Worm (Caenorhabditis elegans): ENCODE data around the gene gst-8.

The gst-8 gene

DNA sequence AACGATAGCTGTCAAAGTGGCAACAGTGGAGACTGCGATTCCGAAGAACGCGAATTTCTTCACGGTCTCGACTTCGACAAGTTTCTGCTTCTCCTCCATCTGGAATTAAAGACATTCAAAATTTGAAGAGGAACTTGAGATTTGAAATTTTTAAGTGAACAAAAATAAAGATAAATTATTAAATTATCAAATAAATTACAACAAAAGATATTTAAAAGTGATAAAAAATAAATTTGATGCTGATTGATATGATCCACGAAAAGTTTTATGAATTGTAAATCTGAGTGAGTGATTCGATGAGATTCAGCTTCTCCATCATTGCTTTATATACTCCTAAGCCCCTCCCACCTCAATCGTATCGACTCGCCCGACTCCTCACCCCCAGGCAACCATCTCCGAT lies 16.0 kb upstream of the gst-8 start, which contains the start of gene col-17:
Gene col-17 (minus strand): TSS at position 101 of the 400 bp plus-strand sequence.
- no peak for TF ChIP-seq hpl-2 (GFP tag; optimal IDR thresholded peaks at IDR 0.05)
- no peak for TF ChIP-seq efl-1 (optimal IDR thresholded peaks at IDR 0.05)
- peak in 1 of 2 experiments; percentile 21 for TF ChIP-seq efl-1 (GFP tag; optimal IDR thresholded peaks at IDR 0.05 in 1 of 2)

DNA sequence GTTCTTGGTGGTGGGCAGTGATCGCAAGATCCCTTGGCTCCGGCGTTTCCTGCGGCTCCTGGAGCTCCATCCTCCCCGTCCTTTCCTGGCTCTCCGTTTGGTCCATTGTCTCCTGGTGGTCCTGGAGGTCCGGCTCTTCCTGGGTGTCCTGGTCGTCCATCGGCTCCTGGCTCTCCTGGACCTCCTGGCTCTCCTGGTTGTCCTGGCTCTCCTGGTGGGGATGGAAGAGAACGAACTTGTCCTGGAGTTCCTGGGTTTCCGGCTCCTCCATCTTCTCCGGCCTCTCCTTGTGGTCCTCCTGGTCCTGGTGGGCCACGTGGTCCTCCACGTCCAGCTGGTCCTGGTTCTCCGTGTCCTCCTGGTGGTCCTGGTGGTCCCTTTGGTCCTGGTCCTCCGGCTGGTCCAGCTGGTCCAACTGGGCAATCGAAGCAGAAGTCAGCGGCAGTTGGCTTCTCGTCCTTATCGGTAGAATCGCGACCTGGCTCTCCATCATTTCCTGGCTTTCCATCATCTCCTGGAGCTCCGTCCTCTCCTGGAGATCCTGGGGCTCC lies 13.6 kb upstream of the gst-8 start:
- TF ChIP-seq ceh-8 (GFP tag; optimal IDR thresholded peaks at IDR 0.05) = peak; percentile 15
- no peak for TF ChIP-seq nhr-12 (tag; optimal IDR thresholded peaks at IDR 0.05)
- no peak for TF ChIP-seq nhr-85 (tag)
- no peak for TF ChIP-seq rnt-1 (tag; optimal IDR thresholded peaks at IDR 0.05)

DNA sequence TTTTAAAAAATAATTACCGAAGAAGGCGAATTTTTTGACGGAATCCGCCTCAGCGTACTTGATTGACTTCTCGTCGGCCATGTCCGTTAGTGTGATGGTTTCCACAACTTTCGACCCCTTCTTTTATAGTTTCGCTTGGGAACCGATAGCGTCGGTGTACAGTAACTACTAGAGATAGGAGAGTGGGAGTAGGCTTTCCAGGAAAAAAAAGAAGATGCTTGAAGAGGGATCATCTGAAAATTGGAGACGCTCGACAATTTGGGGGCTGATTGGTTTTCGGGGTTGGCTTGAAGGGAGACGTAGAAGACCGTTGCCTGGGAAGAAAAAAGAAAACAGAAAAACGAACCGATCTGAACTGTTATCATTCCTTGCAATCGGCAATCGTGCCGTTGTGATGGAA lies 12.8 kb upstream of the gst-8 start, which contains the start of gene col-20:
Gene col-20 (minus strand): TSS at position 101 of the 400 bp plus-strand sequence.
- TF ChIP-seq efl-1 (optimal IDR thresholded peaks at IDR 0.05) (no peak), efl-1 (GFP tag; optimal IDR thresholded peaks at IDR 0.05 in 1 of 2) (peak in 1 of 2 experiments; percentile 65), alr-1 (tag; optimal IDR thresholded peaks at IDR 0.05; ENCODE audit: borderline replicate concordance) (no peak)

DNA sequence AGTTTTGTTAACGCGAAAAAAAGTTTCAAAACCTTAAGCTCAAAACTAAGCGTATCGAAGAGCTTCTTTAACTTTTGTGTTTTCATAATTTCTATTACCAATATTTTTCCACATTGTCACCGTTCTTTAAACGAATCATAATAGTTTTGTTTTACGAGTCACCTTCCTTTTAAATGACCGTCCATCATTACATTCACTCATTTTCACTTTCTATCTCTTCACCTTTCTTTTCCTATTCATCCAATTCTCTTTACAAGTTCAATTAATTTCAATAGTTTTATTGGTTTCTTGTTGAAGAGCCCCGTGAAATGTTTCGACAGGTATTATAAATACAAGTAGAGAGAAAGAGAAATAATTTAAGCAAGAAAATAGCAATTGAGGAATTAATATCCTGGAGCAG lies 11.7 kb upstream of the gst-8 start:
- TF ChIP-seq nhr-19 (GFP tag; conservative IDR thresholded peaks at IDR 0.05) (no peak), zag-1 (tag; optimal IDR thresholded peaks at IDR 0.05) (no peak), hpl-2 (GFP tag; optimal IDR thresholded peaks at IDR 0.05) (no peak), nhr-47 (tag; optimal IDR thresholded peaks at IDR 0.05) (no peak), blmp-1 (tag; optimal IDR thresholded peaks at IDR 0.05) (peak; percentile 67), grh-1 (GFP tag; IDR thresholded peaks at IDR 0.05) (no peak), pag-3 (tag; optimal IDR thresholded peaks at IDR 0.05; ENCODE audit: borderline replicate concordance, insufficient read depth) (no peak)

DNA sequence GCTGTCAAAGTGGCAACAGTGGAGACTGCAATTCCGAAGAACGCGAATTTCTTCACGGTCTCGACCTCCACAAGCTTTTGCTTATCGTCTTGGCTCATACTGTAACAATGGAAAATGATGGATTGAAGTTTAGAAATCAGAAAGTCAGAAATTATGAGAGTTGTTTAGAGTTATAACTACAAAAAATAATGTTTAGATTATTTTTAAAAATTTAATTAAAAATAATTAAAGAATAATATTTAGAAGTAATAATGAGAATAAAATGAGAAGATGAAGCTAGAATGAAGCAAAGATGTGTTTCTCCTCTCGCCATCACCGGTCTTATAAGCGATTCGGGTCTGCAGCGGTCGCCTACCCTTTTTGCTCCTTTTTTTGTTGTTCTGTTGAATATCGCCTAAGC lies 10.5 kb upstream of the gst-8 start, which contains the start of gene col-73:
Gene col-73 (minus strand): TSS at position 101 of the 400 bp plus-strand sequence.
- TF ChIP-seq sox-4 (tag; optimal IDR thresholded peaks at IDR 0.05) = no peak
- no peak for TF ChIP-seq lin-14 (GFP tag; optimal IDR thresholded peaks at IDR 0.05)
- TF ChIP-seq snpc-4 (tag; optimal IDR thresholded peaks at IDR 0.05) = no peak
- no peak for TF ChIP-seq nhr-19 (GFP tag; conservative IDR thresholded peaks at IDR 0.05)
- no peak for TF ChIP-seq nhr-77 (tag; optimal IDR thresholded peaks at IDR 0.05)
- TF ChIP-seq lsy-2 (tag; optimal IDR thresholded peaks at IDR 0.05) = no peak
- no peak for TF ChIP-seq swsn-7 (tag; optimal IDR thresholded peaks at IDR 0.05)
- no peak for TF ChIP-seq ceh-90 (tag; optimal IDR thresholded peaks at IDR 0.05)
- no peak for TF ChIP-seq hlh-4 (tag; optimal IDR thresholded peaks at IDR 0.05)
- no peak for TF ChIP-seq nhr-11 (tag; optimal IDR thresholded peaks at IDR 0.05)
- TF ChIP-seq mab-9 (GFP tag; IDR thresholded peaks at IDR 0.05) = no peak
- no peak for TF ChIP-seq ets-5 (GFP tag; IDR thresholded peaks at IDR 0.05)
- no peak for TF ChIP-seq mep-1 (tag; optimal IDR thresholded peaks at IDR 0.05)
- TF ChIP-seq ceh-8 (GFP tag; optimal IDR thresholded peaks at IDR 0.05) = no peak

DNA sequence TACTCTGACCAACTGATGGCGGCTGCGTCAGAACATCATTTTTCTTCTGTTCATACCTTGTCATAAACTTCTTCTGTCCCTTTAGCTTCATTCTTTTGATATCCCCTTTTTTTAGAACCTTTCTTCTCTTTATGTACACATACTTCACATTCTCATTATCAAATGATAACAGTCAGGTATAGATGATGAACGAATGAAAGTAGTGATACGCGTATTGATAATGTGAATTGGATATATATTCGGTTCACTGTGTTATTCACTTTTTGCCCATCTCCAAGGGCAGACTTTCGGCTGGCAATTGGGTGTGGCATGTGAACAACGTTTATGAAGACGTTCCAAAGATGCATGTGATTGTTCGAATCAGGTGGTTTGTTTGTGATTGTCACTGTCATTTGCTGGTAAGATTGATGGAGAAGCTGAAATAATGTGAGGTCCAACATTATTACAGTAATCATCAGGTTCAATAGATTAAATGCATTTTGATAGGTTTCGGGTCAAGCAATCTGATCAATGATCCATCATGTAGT lies 9.1 kb upstream of the gst-8 start, which contains the start of gene F11G11.15:
Gene F11G11.15 (plus strand): TSS at position 511 of the 527 bp plus-strand sequence.
- TF ChIP-seq unc-30 (tag; optimal IDR thresholded peaks at IDR 0.05) = no peak
- TF ChIP-seq grh-1 (GFP tag; IDR thresholded peaks at IDR 0.05) = no peak
- TF ChIP-seq elt-3 (tag; optimal IDR thresholded peaks at IDR 0.05) = peak in 1 of 6 experiments; percentile 5
- TF ChIP-seq unc-130 (tag; optimal IDR thresholded peaks at IDR 0.05) = no peak
- peak; percentile 77 for TF ChIP-seq blmp-1 (tag; optimal IDR thresholded peaks at IDR 0.05)

DNA sequence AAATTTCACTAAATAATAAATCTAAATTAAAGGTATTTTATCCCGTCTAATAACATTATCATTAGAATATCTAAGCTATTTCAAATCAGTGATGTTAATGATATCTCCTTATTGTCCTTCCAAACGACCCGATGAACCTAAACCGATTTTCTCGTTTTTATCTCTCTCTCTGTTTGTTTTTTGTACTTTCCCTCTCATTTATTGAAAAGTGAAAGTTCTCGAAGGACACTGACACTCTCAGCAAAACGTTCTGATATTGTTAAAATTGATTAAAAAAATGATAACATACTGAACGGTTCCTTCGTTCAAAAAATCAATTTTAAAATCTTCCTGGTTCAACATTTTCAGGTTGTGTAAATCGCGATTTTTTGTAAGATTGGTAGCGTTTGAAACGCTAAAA lies 7.4 kb upstream of the gst-8 start, which contains the start of gene F11G11.13:
Gene F11G11.13 (minus strand): TSS at position 89 of the 400 bp plus-strand sequence.
- no peak for TF ChIP-seq nhr-77 (tag; optimal IDR thresholded peaks at IDR 0.05)
- peak; percentile 90 for TF ChIP-seq blmp-1 (tag; optimal IDR thresholded peaks at IDR 0.05)
- no peak for TF ChIP-seq lsy-2 (tag; optimal IDR thresholded peaks at IDR 0.05)
- no peak for TF ChIP-seq fkh-10 (GFP tag; optimal IDR thresholded peaks at IDR 0.05)
- TF ChIP-seq aha-1 (tag; optimal IDR thresholded peaks at IDR 0.05) = no peak
- no peak for TF ChIP-seq efl-1 (optimal IDR thresholded peaks at IDR 0.05)
- no peak for TF ChIP-seq efl-1 (GFP tag; optimal IDR thresholded peaks at IDR 0.05 in 1 of 2)
- peak; percentile 55 for TF ChIP-seq nhr-85 (tag)
- no peak for TF ChIP-seq snu-23 (GFP tag; optimal IDR thresholded peaks at IDR 0.05)
- no peak for TF ChIP-seq nhr-20 (tag; optimal IDR thresholded peaks at IDR 0.05)
- TF ChIP-seq unc-30 (tag; optimal IDR thresholded peaks at IDR 0.05) = no peak
- TF ChIP-seq elt-3 (tag; optimal IDR thresholded peaks at IDR 0.05) = peak in 1 of 6 experiments; percentile 7

Measured in whole organism, L1 larva.